Fruit fly (Drosophila melanogaster) whole organism, embryonic: ENCODE results near the gene CG13075.

Experiments used
- Bteb2 ChIP-seq: fragments of 200-800 bp; sonication (Bioruptor generic); optimal IDR thresholded peaks from 2 replicates; lab custom pipeline; 2016; ENCODE audit warnings: missing biosample characterization, missing genetic modification characterization
- CG10431 ChIP-seq: fragments of 200-800 bp; sonication (Bioruptor generic); optimal IDR thresholded peaks from 3 replicates; lab custom pipeline; 2018; ENCODE audit warnings: missing biosample characterization, mild to moderate bottlenecking, missing genetic modification characterization
- CG10462 ChIP-seq: fragments of 200-800 bp; sonication (Bioruptor generic); optimal IDR thresholded peaks from 2 replicates; lab custom pipeline; 2016; ENCODE audit warnings: missing biosample characterization, missing genetic modification characterization
- CG12391 ChIP-seq: fragments of 200-800 bp; sonication (Bioruptor generic); optimal IDR thresholded peaks from 3 replicates; lab custom pipeline; 2018; ENCODE audit warnings: missing biosample characterization, mild to moderate bottlenecking, missing genetic modification characterization, moderate library complexity
- CG15073 ChIP-seq: fragments of 200-800 bp; sonication (Bioruptor generic); optimal IDR thresholded peaks from 2 replicates; lab custom pipeline; 2016; ENCODE audit warnings: missing biosample characterization, missing genetic modification characterization
- CG17186 ChIP-seq: fragments of 200-800 bp; sonication (Bioruptor generic); optimal IDR thresholded peaks from 3 replicates; lab custom pipeline; 2017; ENCODE audit warnings: missing biosample characterization, missing genetic modification reagents, missing genetic modification characterization
- CG17802 ChIP-seq: fragments of 200-800 bp; sonication (Bioruptor generic); optimal IDR thresholded peaks from 2 replicates; lab custom pipeline; 2018; ENCODE audit warnings: missing biosample characterization, mild to moderate bottlenecking, missing genetic modification characterization, moderate library complexity
- CG1792 ChIP-seq: fragments of 200-800 bp; sonication (Bioruptor generic); optimal IDR thresholded peaks from 2 replicates; lab custom pipeline; 2016; ENCODE audit warnings: missing biosample characterization, missing genetic modification characterization
- CG30403 ChIP-seq: fragments of 200-800 bp; sonication (Bioruptor generic); optimal IDR thresholded peaks from 3 replicates; lab custom pipeline; 2016; ENCODE audit warnings: missing biosample characterization, missing genetic modification characterization
- CG31388 ChIP-seq: fragments of 200-800 bp; sonication (Bioruptor generic); optimal IDR thresholded peaks from 2 replicates; lab custom pipeline; 2016; ENCODE audit warnings: missing biosample characterization, missing genetic modification characterization
- CG32532 ChIP-seq: fragments of 200-800 bp; sonication (Bioruptor generic); IDR thresholded peaks from 2 replicates; pipeline ENCODE4 v1.3.6; 2022; ENCODE audit warnings: missing biosample characterization, missing genetic modification characterization
- CG33213 ChIP-seq: fragments of 200-800 bp; sonication (Bioruptor generic); optimal IDR thresholded peaks from 3 replicates; lab custom pipeline; 2016; ENCODE audit warnings: missing biosample characterization, missing genetic modification characterization
- CG3847 ChIP-seq: fragments of 200-800 bp; sonication (Bioruptor generic); IDR thresholded peaks from 2 replicates; pipeline ENCODE4 v1.3.6; 2022; ENCODE audit warnings: missing biosample characterization, missing genetic modification characterization
- CG42726 ChIP-seq: fragments of 200-800 bp; sonication (Bioruptor generic); IDR thresholded peaks from 2 replicates; pipeline ENCODE4 v1.3.6; 2022; ENCODE audit warnings: missing biosample characterization, missing genetic modification characterization; ENCODE audit not compliant: partially characterized antibody
- CG7357 ChIP-seq: fragments of 200-800 bp; sonication (Bioruptor generic); IDR thresholded peaks from 3 replicates; pipeline ENCODE4 v1.3.6; 2022; ENCODE audit warnings: missing biosample characterization, missing genetic modification characterization
- CG8290 ChIP-seq, 3 experiments: fragments of 200-800 bp; sonication (Bioruptor generic); optimal IDR thresholded peaks; 2 replicates each; lab custom pipeline; 2016 to 2019; ENCODE audit warnings: missing biosample characterization in 3 of 3, missing genetic modification characterization in 3 of 3, mild to moderate bottlenecking in 2 of 3, moderate library complexity in 1 of 3
- CG8388 ChIP-seq: fragments of 200-800 bp; sonication (Bioruptor generic); optimal IDR thresholded peaks from 2 replicates; lab custom pipeline; 2019; ENCODE audit warnings: missing biosample characterization, mild to moderate bottlenecking, missing genetic modification characterization, moderate library complexity
- CG8478 ChIP-seq: fragments of >200 bp; optimal IDR thresholded peaks from 2 replicates; lab custom pipeline; 2018
- CG8944 ChIP-seq: fragments of 200-800 bp; sonication (Bioruptor generic); optimal IDR thresholded peaks from 3 replicates; lab custom pipeline; 2016; ENCODE audit warnings: missing biosample characterization, missing genetic modification characterization
- CG9609 ChIP-seq: fragments of 200-800 bp; sonication (Bioruptor generic); optimal IDR thresholded peaks from 3 replicates; lab custom pipeline; 2016; ENCODE audit warnings: missing biosample characterization, missing genetic modification characterization
- CTCF ChIP-seq: fragments of 200-800 bp; sonication (Bioruptor generic); optimal IDR thresholded peaks from 2 replicates; lab custom pipeline; 2017; ENCODE audit warnings: missing biosample characterization, mild to moderate bottlenecking, missing genetic modification characterization, moderate library complexity
- Dll ChIP-seq: fragments of 200-800 bp; sonication (Bioruptor generic); IDR thresholded peaks from 4 replicates; pipeline ENCODE4 v1.3.6; 2022; ENCODE audit warnings: missing biosample characterization, missing genetic modification characterization; ENCODE audit not compliant: partially characterized antibody
- ERR ChIP-seq: fragments of 200-800 bp; sonication (Bioruptor generic); optimal IDR thresholded peaks from 2 replicates; lab custom pipeline; 2016; ENCODE audit warnings: missing biosample characterization, missing genetic modification characterization
- Hand ChIP-seq: fragments of 200-800 bp; sonication (Bioruptor generic); optimal IDR thresholded peaks from 2 replicates; lab custom pipeline; 2017; ENCODE audit warnings: mild to moderate bottlenecking, missing biosample characterization, missing genetic modification reagents, missing genetic modification characterization
- HmgD ChIP-seq: fragments of 200-800 bp; sonication (Bioruptor generic); optimal IDR thresholded peaks from 3 replicates; lab custom pipeline; 2016; ENCODE audit warnings: missing biosample characterization, missing genetic modification characterization
- Lpt ChIP-seq: fragments of >200 bp; optimal IDR thresholded peaks from 2 replicates; lab custom pipeline; 2018; ENCODE audit warnings: missing biosample characterization, missing genetic modification characterization
- MBD-R2 ChIP-seq: fragments of 200-800 bp; sonication (Bioruptor generic); IDR thresholded peaks from 2 replicates; pipeline ENCODE4 v1.3.6; 2022; ENCODE audit warnings: missing biosample characterization, missing genetic modification characterization
- Meics ChIP-seq: fragments of 200-800 bp; sonication (Bioruptor generic); optimal IDR thresholded peaks from 2 replicates; lab custom pipeline; 2017; ENCODE audit warnings: missing biosample characterization, mild to moderate bottlenecking, missing genetic modification characterization
- Spps ChIP-seq: fragments of 200-800 bp; sonication (Bioruptor generic); optimal IDR thresholded peaks from 2 replicates; lab custom pipeline; 2018; ENCODE audit warnings: missing biosample characterization, mild to moderate bottlenecking, missing genetic modification characterization
- Usf ChIP-seq: fragments of 200-800 bp; sonication (Bioruptor generic); optimal IDR thresholded peaks from 2 replicates; lab custom pipeline; 2017; ENCODE audit warnings: missing genotype, missing biosample characterization, missing genetic modification characterization
- al ChIP-seq: fragments of 200-800 bp; sonication (Bioruptor generic); IDR thresholded peaks from 2 replicates; pipeline ENCODE4 v1.3.6; 2022; ENCODE audit warnings: missing biosample characterization, missing genetic modification characterization
- ato ChIP-seq: fragments of 200-800 bp; sonication (Bioruptor generic); IDR thresholded peaks from 2 replicates; pipeline ENCODE4 v1.3.6; 2022; ENCODE audit warnings: missing biosample characterization, missing genetic modification characterization; ENCODE audit not compliant: partially characterized antibody
- az2 ChIP-seq: fragments of 200-800 bp; sonication (Bioruptor generic); optimal IDR thresholded peaks from 3 replicates; lab custom pipeline; 2016; ENCODE audit warnings: missing biosample characterization, missing genetic modification characterization
- esg ChIP-seq: fragments of 200-800 bp; sonication (Bioruptor generic); conservative IDR thresholded peaks from 2 replicates; pipeline ENCODE4 v1.3.6; 2022; ENCODE audit warnings: missing biosample characterization, missing genetic modification characterization
- gro ChIP-seq: fragments of 200-800 bp; sonication (Bioruptor generic); optimal IDR thresholded peaks from 2 replicates; lab custom pipeline; 2016; ENCODE audit warnings: missing biosample characterization, missing genetic modification characterization
- gsb ChIP-seq: fragments of 200-800 bp; sonication (Bioruptor generic); IDR thresholded peaks from 2 replicates; pipeline ENCODE4 v1.3.6; 2022; ENCODE audit warnings: missing biosample characterization, missing genetic modification characterization
- kah ChIP-seq: fragments of 200-800 bp; sonication (Bioruptor generic); optimal IDR thresholded peaks from 2 replicates; lab custom pipeline; 2018; ENCODE audit warnings: missing biosample characterization, mild to moderate bottlenecking, missing genetic modification characterization
- kni ChIP-seq: fragments of 200-800 bp; sonication (Bioruptor generic); optimal IDR thresholded peaks from 3 replicates; lab custom pipeline; 2017; ENCODE audit warnings: mild to moderate bottlenecking, missing biosample characterization, missing genetic modification reagents, missing genetic modification characterization
- lola ChIP-seq, 3 experiments: fragments of >200 bp in 2 of 3; fragments of 200-800 bp in 1 of 3; sonication (Bioruptor generic) in 1 of 3; optimal IDR thresholded peaks; 2 replicates each; lab custom pipeline; 2017 to 2019; ENCODE audit warnings: missing biosample characterization in 3 of 3, missing genetic modification characterization in 3 of 3, mild to moderate bottlenecking in 1 of 3, moderate library complexity in 1 of 3
- nerfin-2 ChIP-seq: fragments of 200-800 bp; sonication (Bioruptor generic); IDR thresholded peaks from 2 replicates; pipeline ENCODE4 v1.3.6; 2022; ENCODE audit warnings: missing biosample characterization, missing genetic modification characterization; ENCODE audit not compliant: partially characterized antibody
- pita ChIP-seq: fragments of 200-800 bp; sonication (Bioruptor generic); optimal IDR thresholded peaks from 2 replicates; lab custom pipeline; 2017; ENCODE audit warnings: missing biosample characterization, mild to moderate bottlenecking, missing genetic modification characterization
- pnt ChIP-seq: fragments of 200-800 bp; sonication (Bioruptor generic); optimal IDR thresholded peaks from 3 replicates; lab custom pipeline; 2016; ENCODE audit warnings: missing biosample characterization, missing genetic modification characterization
- repo ChIP-seq: fragments of 200-800 bp; sonication (Bioruptor generic); optimal IDR thresholded peaks from 2 replicates; lab custom pipeline; 2016; ENCODE audit warnings: missing biosample characterization, missing genetic modification characterization
- sna ChIP-seq: fragments of 200-800 bp; sonication (Bioruptor generic); IDR thresholded peaks from 2 replicates; pipeline ENCODE4 v1.3.6; 2022; ENCODE audit warnings: missing biosample characterization, missing genetic modification characterization; ENCODE audit not compliant: partially characterized antibody
- sr ChIP-seq: fragments of 200-800 bp; sonication (Bioruptor generic); IDR thresholded peaks from 3 replicates; pipeline ENCODE4 v1.3.6; 2022; ENCODE audit warnings: missing biosample characterization, missing genetic modification characterization
- ssp ChIP-seq: fragments of 200-800 bp; sonication (Bioruptor generic); IDR thresholded peaks from 2 replicates; pipeline ENCODE4 v1.3.6; 2022; ENCODE audit warnings: missing biosample characterization, missing genetic modification characterization
- tio ChIP-seq: fragments of 200-800 bp; sonication (Bioruptor generic); optimal IDR thresholded peaks from 2 replicates; lab custom pipeline; 2017; ENCODE audit warnings: missing biosample characterization, missing genetic modification characterization, inconsistent platforms
- toy ChIP-seq: fragments of 200-800 bp; sonication (Bioruptor generic); IDR thresholded peaks from 2 replicates; pipeline ENCODE4 v1.3.6; 2022; ENCODE audit warnings: missing biosample characterization, missing genetic modification characterization
- trh ChIP-seq: fragments of 200-800 bp; sonication (Bioruptor generic); optimal IDR thresholded peaks from 2 replicates; lab custom pipeline; 2016; ENCODE audit warnings: missing biosample characterization, missing genetic modification characterization
- yki ChIP-seq: fragments of >200 bp; optimal IDR thresholded peaks from 3 replicates; lab custom pipeline; 2018
- zfh1 ChIP-seq: fragments of 200-800 bp; sonication (Bioruptor generic); IDR thresholded peaks from 3 replicates; pipeline ENCODE4 v1.3.6; 2022; ENCODE audit warnings: missing biosample characterization, missing genetic modification characterization
- zfh2 ChIP-seq: fragments of 200-800 bp; sonication (Bioruptor generic); optimal IDR thresholded peaks from 2 replicates; lab custom pipeline; 2016; ENCODE audit warnings: missing biosample characterization, missing genetic modification characterization

CG13075 gene

DNA sequence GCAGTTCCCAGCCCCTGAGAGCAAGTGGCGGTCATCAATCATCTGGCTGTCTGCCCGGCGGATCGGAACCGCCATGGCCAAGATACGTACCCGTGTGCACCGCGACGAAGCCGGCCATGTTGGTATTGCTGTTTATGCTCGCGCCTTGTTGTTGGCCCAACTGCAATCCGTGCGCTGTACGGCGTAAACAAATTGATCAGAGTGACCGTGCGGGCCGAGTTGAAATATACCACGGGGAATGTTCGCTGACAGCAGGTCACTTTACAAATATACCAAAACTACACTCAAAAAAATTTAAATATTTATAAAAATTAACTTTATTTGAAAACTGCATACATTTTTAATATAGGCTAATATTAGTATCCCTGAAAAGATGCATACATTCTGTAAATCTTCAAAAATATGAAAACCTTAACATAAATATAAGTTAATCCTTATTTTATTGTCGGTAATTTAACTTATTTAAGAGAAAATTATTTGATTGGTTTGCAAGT lies 3.6 kb downstream of the CG13075 start, which contains the start of gene Tasp1 (continued):
- peak; percentile 52; the same call in 1 of the 2 replicates for TF ChIP-seq al (GFP tag; lab: Robert Waterston, UW)
- TF ChIP-seq tio (GFP tag; lab: Kevin White, UChicago): no peak
- TF ChIP-seq ERR (GFP tag; lab: Kevin White, UChicago): no peak
- peak; percentile 7 for TF ChIP-seq CG31388 (GFP tag; lab: Kevin White, UChicago)
- peak; percentile 73 for TF ChIP-seq Meics (GFP tag; lab: Kevin White, UChicago)
- peak; percentile 8; the same call in 1 of the 2 replicates for TF ChIP-seq ato (GFP tag; lab: Robert Waterston, UW)
- no peak for TF ChIP-seq nerfin-2 (GFP tag; lab: Robert Waterston, UW)
- TF ChIP-seq CG3847: peak; percentile 56
- peak; percentile 87 for TF ChIP-seq CG32532
- no peak for TF ChIP-seq pita (GFP tag; lab: Kevin White, UChicago)
- TF ChIP-seq CG42726 (GFP tag; lab: Robert Waterston, UW): no peak; the same call in 1 of the 2 replicates
- no peak for TF ChIP-seq Lpt
- TF ChIP-seq pnt (GFP tag; lab: Kevin White, UChicago): no peak
- no peak for TF ChIP-seq CG1792
- 0 out of 3 replicates have a peak, but pooled peaks have one; percentile 25 for TF ChIP-seq sr (GFP tag; lab: Robert Waterston, UW)
- peak; percentile 73; the same call in 2 of the 3 replicates for TF ChIP-seq zfh1
- TF ChIP-seq CG7357 (GFP tag; lab: Robert Waterston, UW): 0 out of 3 replicates have a peak, but pooled peaks have one; percentile 35
- TF ChIP-seq sna (GFP tag; lab: Robert Waterston, UW): no peak
- TF ChIP-seq CTCF (GFP tag; lab: Kevin White, UChicago): no peak
- TF ChIP-seq gro (GFP tag; lab: Kevin White, UChicago): peak; percentile 5
- peak; percentile 96 for TF ChIP-seq MBD-R2
- peak; percentile 40 for TF ChIP-seq kah
- peak; percentile 67 for TF ChIP-seq CG8388 (GFP tag; lab: Kevin White, UChicago)
- TF ChIP-seq CG12391 (tag; lab: Kevin White, UChicago): peak; percentile 81
- TF ChIP-seq Spps (tag; lab: Kevin White, UChicago): peak; percentile 16
- TF ChIP-seq trh (GFP tag; lab: Kevin White, UChicago): no peak
- TF ChIP-seq CG8478 (lab: Kevin White, UChicago): no peak
- no peak for TF ChIP-seq CG10431 (GFP tag; lab: Kevin White, UChicago)
- peak in 1 of 3 experiments; percentile 69 for TF ChIP-seq lola (GFP tag; optimal IDR thresholded peaks at IDR 0.05; lab: Kevin White, UChicago)
- TF ChIP-seq CG8290 (GFP tag; optimal IDR thresholded peaks at IDR 0.05; lab: Kevin White, UChicago): no peak
- peak in 1 of 2 experiments; percentile 54 for TF ChIP-seq CG8290 (tag; optimal IDR thresholded peaks at IDR 0.05; lab: Kevin White, UChicago)
- peak; percentile 63 for TF ChIP-seq CG30403
- no peak; the same call in 2 of the 4 replicates for TF ChIP-seq Dll
- TF ChIP-seq CG33213 (GFP tag; lab: Kevin White, UChicago): no peak
- no peak for TF ChIP-seq zfh2 (GFP tag; lab: Kevin White, UChicago)
- TF ChIP-seq kni (GFP tag; lab: Kevin White, UChicago): no peak
- no peak for TF ChIP-seq toy (GFP tag; lab: Robert Waterston, UW)
- no peak for TF ChIP-seq gsb (GFP tag; lab: Robert Waterston, UW)
- no peak for TF ChIP-seq Usf (GFP tag; lab: Kevin White, UChicago)
- no peak for TF ChIP-seq repo (GFP tag; lab: Kevin White, UChicago)
- TF ChIP-seq CG15073: no peak
- no peak for TF ChIP-seq CG8944 (GFP tag; lab: Kevin White, UChicago)
- no peak for TF ChIP-seq CG17802
- TF ChIP-seq yki (lab: Kevin White, UChicago): no peak
- no peak for TF ChIP-seq CG10462
- no peak for TF ChIP-seq CG9609 (GFP tag; lab: Kevin White, UChicago)
- no peak for TF ChIP-seq Hand (GFP tag; lab: Kevin White, UChicago)
- peak; percentile 5 for TF ChIP-seq CG17186 (GFP tag; lab: Kevin White, UChicago)
- peak; percentile 58 for TF ChIP-seq az2 (GFP tag; lab: Kevin White, UChicago)
- peak; percentile 47 for TF ChIP-seq ssp
- TF ChIP-seq Bteb2 (GFP tag; lab: Kevin White, UChicago): no peak
- no peak for TF ChIP-seq HmgD (GFP tag; lab: Kevin White, UChicago)
- TF ChIP-seq esg (GFP tag; lab: Robert Waterston, UW): peak; percentile 67
